Worm (Caenorhabditis elegans) whole organism, L3 larva: ENCODE data around the gene sma-5.

ENCODE experiments used
- R02D3.7 ChIP-seq: fragments of 150-350 bp; optimal IDR thresholded peaks from 2 replicates; lab custom pipeline; 2014; ENCODE audit warnings: missing biosample characterization, missing genetic modification characterization
- ceh-28 ChIP-seq: fragments of 150-350 bp; optimal IDR thresholded peaks from 2 replicates; lab custom pipeline; 2014; ENCODE audit warnings: missing biosample characterization, missing genetic modification reagents, missing genetic modification characterization
- ceh-82 ChIP-seq: fragments of 150-350 bp; optimal IDR thresholded peaks from 2 replicates; lab custom pipeline; 2014; ENCODE audit warnings: missing biosample characterization, missing genetic modification characterization
- elt-2 ChIP-seq: sonication (generic microtip); optimal IDR thresholded peaks from 2 replicates; lab custom pipeline; 2016; ENCODE audit warnings: missing genetic modification reagents, mild to moderate bottlenecking, missing genetic modification characterization, missing compliant biosample characterization
- elt-3 ChIP-seq, 3 experiments: fragments of 150-350 bp in 1 of 3; sonication (generic microtip) in 2 of 3; optimal IDR thresholded peaks; 2 replicates in 2 of 3; 4 replicates in 1 of 3; lab custom pipeline; 2014 to 2017; ENCODE audit warnings: missing biosample characterization in 3 of 3, missing genetic modification characterization in 3 of 3
- nfya-1 ChIP-seq: sonication (generic microtip); optimal IDR thresholded peaks from 2 replicates; lab custom pipeline; 2017; ENCODE audit warnings: missing genetic modification characterization, mild to moderate bottlenecking, missing compliant biosample characterization, antibody characterized with exemption, moderate library complexity; ENCODE audit not compliant: insufficient read depth
- nhr-12 ChIP-seq: fragments of 150-350 bp; optimal IDR thresholded peaks from 2 replicates; lab custom pipeline; 2014; ENCODE audit warnings: missing biosample characterization, missing genetic modification characterization
- nhr-28 ChIP-seq: fragments of 150-350 bp; optimal IDR thresholded peaks from 2 replicates; lab custom pipeline; 2014; ENCODE audit warnings: missing biosample characterization, missing genetic modification characterization
- nhr-43 ChIP-seq: sonication (generic microtip); optimal IDR thresholded peaks from 2 replicates; lab custom pipeline; 2016; ENCODE audit warnings: mild to moderate bottlenecking, missing genetic modification characterization, missing compliant biosample characterization; ENCODE audit not compliant: poor library complexity, severe bottlenecking
- unc-62 ChIP-seq: fragments of 150-350 bp; sonication (generic microtip); optimal IDR thresholded peaks from 4 replicates; lab custom pipeline; 2014; ENCODE audit warnings: missing biosample characterization, missing genetic modification reagents, missing genetic modification characterization

- no peak for TF ChIP-seq ceh-28 (tag; lab: Kevin White, UChicago)
- TF ChIP-seq unc-62 (GFP tag; lab: Kevin White, UChicago): no peak
- no peak for TF ChIP-seq elt-3 (tag; optimal IDR thresholded peaks at IDR 0.05; lab: Kevin White, UChicago)
- no peak for TF ChIP-seq nfya-1 (tag; lab: Kevin White, UChicago)
- no peak for TF ChIP-seq ceh-82 (tag; lab: Kevin White, UChicago)
- TF ChIP-seq nhr-43 (tag; lab: Kevin White, UChicago): no peak
- TF ChIP-seq nhr-28 (tag; lab: Kevin White, UChicago): no peak
- TF ChIP-seq elt-2 (tag; lab: Kevin White, UChicago): no peak
- TF ChIP-seq nhr-12: no peak
- no peak for TF ChIP-seq R02D3.7 (tag; lab: Kevin White, UChicago)
These were observed 10.9 kb downstream of the sma-5 start, which contains the start of gene C49F5.7 for ce11 chrX:11994484-11994883.
